Worm (Caenorhabditis elegans) whole organism, L3 larva: ENCODE data around the gene csb-1.

Experiments used
- aly-2 ChIP-seq: fragments of 150-350 bp; optimal IDR thresholded peaks from 2 replicates; lab custom pipeline; 2014; ENCODE audit warnings: missing biosample characterization, missing genetic modification characterization
- egl-27 ChIP-seq: sonication (generic microtip); optimal IDR thresholded peaks from 4 replicates; lab custom pipeline; 2017; ENCODE audit warnings: missing biosample characterization, missing genetic modification reagents, missing genetic modification characterization
- elt-3 ChIP-seq, 3 experiments: fragments of 150-350 bp in 1 of 3; sonication (generic microtip) in 2 of 3; optimal IDR thresholded peaks; 2 replicates in 2 of 3; 4 replicates in 1 of 3; lab custom pipeline; 2014 to 2017; ENCODE audit warnings: missing biosample characterization in 3 of 3, missing genetic modification characterization in 3 of 3
- fkh-10 ChIP-seq: sonication (generic microtip); optimal IDR thresholded peaks from 2 replicates; lab custom pipeline; 2017; ENCODE audit warnings: missing biosample characterization, missing genetic modification reagents, missing genetic modification characterization
- hmg-11 ChIP-seq: sonication (generic microtip); optimal IDR thresholded peaks from 2 replicates; lab custom pipeline; 2016; ENCODE audit warnings: missing genetic modification characterization, missing compliant biosample characterization
- lin-15B ChIP-seq: fragments of 150-350 bp; optimal IDR thresholded peaks from 2 replicates; lab custom pipeline; 2014; ENCODE audit warnings: missing biosample characterization, missing genetic modification characterization
- nhr-28 ChIP-seq: fragments of 150-350 bp; optimal IDR thresholded peaks from 2 replicates; lab custom pipeline; 2014; ENCODE audit warnings: missing biosample characterization, missing genetic modification characterization
- snpc-4 ChIP-seq: fragments of 150-350 bp; optimal IDR thresholded peaks from 2 replicates; lab custom pipeline; 2014; ENCODE audit warnings: missing biosample characterization, missing genetic modification characterization
- unc-39 ChIP-seq: sonication (generic microtip); optimal IDR thresholded peaks from 4 replicates; lab custom pipeline; 2017; ENCODE audit warnings: missing biosample characterization, missing genetic modification characterization
- unc-62 ChIP-seq: fragments of 150-350 bp; sonication (generic microtip); optimal IDR thresholded peaks from 4 replicates; lab custom pipeline; 2014; ENCODE audit warnings: missing biosample characterization, missing genetic modification reagents, missing genetic modification characterization
- zag-1 ChIP-seq: fragments of 150-350 bp; optimal IDR thresholded peaks from 2 replicates; lab custom pipeline; 2014; ENCODE audit warnings: missing biosample characterization, missing genetic modification characterization

DNA sequence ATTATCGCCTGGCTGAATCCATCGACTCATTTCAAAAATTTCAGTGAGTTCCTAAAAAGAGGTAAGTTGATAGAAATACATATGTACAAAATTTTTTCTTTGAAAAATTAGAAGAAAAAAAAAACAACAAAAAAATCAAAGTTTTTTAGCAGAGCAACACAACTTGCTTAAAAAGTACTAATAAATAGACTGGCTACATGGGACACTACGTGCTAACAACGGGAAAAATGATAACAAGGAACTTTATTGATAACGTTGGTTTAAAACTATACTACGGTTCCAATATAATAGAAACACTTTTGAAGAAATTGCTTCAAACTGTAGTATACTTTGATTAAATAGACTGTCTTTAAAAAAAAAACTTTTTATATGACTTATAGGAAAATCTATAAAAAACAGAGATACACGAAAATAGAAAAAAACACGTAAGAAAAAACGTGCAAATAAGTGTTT, 27.2 kb downstream of the csb-1 start, which contains the start of gene acox-1.6:
- no peak for TF ChIP-seq hmg-11 (tag; lab: Kevin White, UChicago)
- no peak for TF ChIP-seq fkh-10 (GFP tag; lab: Kevin White, UChicago)
- no peak for TF ChIP-seq unc-62 (GFP tag; lab: Kevin White, UChicago)
- no peak for TF ChIP-seq zag-1 (tag; lab: Kevin White, UChicago)
- no peak for TF ChIP-seq elt-3 (tag; optimal IDR thresholded peaks at IDR 0.05; lab: Kevin White, UChicago)
- no peak for TF ChIP-seq unc-39 (tag; lab: Kevin White, UChicago)
- TF ChIP-seq aly-2 (tag; lab: Kevin White, UChicago), result no peak
- TF ChIP-seq egl-27 (tag; lab: Kevin White, UChicago), result no peak
- no peak for TF ChIP-seq snpc-4 (tag; lab: Kevin White, UChicago)
- TF ChIP-seq lin-15B, result no peak
- TF ChIP-seq nhr-28 (tag; lab: Kevin White, UChicago), result no peak
